Fruit fly (Drosophila melanogaster): Measurements from ENCODE around the gene dyw.
A peak's percentile ranks its signal among the peaks of the same experiment; 100 is the strongest.

The dyw gene

DNA sequence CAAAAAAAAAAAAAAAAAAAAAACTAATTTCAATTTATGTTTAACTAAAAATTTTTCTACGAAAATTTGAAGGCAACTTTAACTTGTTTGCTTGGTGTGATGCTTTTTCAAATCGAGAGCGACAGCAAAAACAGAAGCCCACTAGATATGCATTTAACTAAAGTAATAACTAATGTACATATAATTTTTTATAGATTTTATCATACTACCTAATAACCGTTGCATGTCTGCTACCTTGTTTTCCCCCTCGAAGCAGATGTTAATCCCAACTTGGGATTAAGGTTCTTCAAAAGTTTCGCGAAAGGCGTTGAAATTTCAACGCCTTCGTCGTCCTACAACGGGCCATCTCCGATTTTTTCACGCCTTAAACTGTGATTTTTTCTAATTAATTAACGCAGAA, 10.9 kb downstream of the dyw start, which contains the start of gene CG2652:
Gene CG2652 (minus strand): TSS at position 101 of the 400 bp plus-strand sequence.
- TF ChIP-seq CG6276 (GFP tag; optimal IDR thresholded peaks at IDR 0.05) (no peak), Eip78C (GFP tag) (no peak), cyc (GFP tag; optimal IDR thresholded peaks at IDR 0.05) (no peak), Hr38 (GFP tag; optimal IDR thresholded peaks at IDR 0.05) (no peak), Hr39 (GFP tag; optimal IDR thresholded peaks at IDR 0.05) (no peak), lz (GFP tag; optimal IDR thresholded peaks at IDR 0.05) (no peak), CG7368 (GFP tag; optimal IDR thresholded peaks at IDR 0.05) (no peak)

dm6 chrX:2681601-2682000, 12.1 kb downstream of the dyw start, which contains the start of gene HLH3B:
TSS of gene HLH3B (minus strand) at chrX:2681723.
- TF ChIP-seq fd59A (GFP tag; optimal IDR thresholded peaks at IDR 0.05) (no peak), Eip75B (GFP tag; optimal IDR thresholded peaks at IDR 0.05) (no peak), ss (GFP tag; optimal IDR thresholded peaks at IDR 0.05) (no peak), CG8119 (GFP tag; IDR thresholded peaks at IDR 0.05) (no peak), CG8632 (GFP tag; optimal IDR thresholded peaks at IDR 0.05) (no peak), Hr38 (GFP tag; optimal IDR thresholded peaks at IDR 0.05) (no peak), Ets21C (GFP tag; optimal IDR thresholded peaks at IDR 0.05) (no peak), OdsH (GFP tag; optimal IDR thresholded peaks at IDR 0.05) (no peak), Eip78C (GFP tag) (no peak), fd85E (GFP tag; optimal IDR thresholded peaks at IDR 0.05) (no peak), fkh (GFP tag; optimal IDR thresholded peaks at IDR 0.05) (no peak), CG15336 (GFP tag; IDR thresholded peaks at IDR 0.05) (no peak), CG7368 (GFP tag; optimal IDR thresholded peaks at IDR 0.05) (no peak), dsx (GFP tag; optimal IDR thresholded peaks at IDR 0.05; ENCODE audit: poor library complexity, severe bottlenecking) (no peak), achi (GFP tag; optimal IDR thresholded peaks at IDR 0.05) (no peak), pdm3 (GFP tag; optimal IDR thresholded peaks at IDR 0.05) (no peak), salr (GFP tag; optimal IDR thresholded peaks at IDR 0.05) (no peak), CG11294 (GFP tag; IDR thresholded peaks at IDR 0.05) (no peak)

- TF ChIP-seq CG4318 (GFP tag; optimal IDR thresholded peaks at IDR 0.05) (no peak), CG10631 (GFP tag; optimal IDR thresholded peaks at IDR 0.05) (no peak), CG11294 (GFP tag; IDR thresholded peaks at IDR 0.05) (no peak), CG6792 (GFP tag; optimal IDR thresholded peaks at IDR 0.05) (no peak), Hr4 (GFP tag; optimal IDR thresholded peaks at IDR 0.05) (no peak), Ets21C (GFP tag; optimal IDR thresholded peaks at IDR 0.05) (no peak), Sox102F (GFP tag; optimal IDR thresholded peaks at IDR 0.05) (no peak), CG3919 (GFP tag; optimal IDR thresholded peaks at IDR 0.05) (no peak), CG31627 (GFP tag; optimal IDR thresholded peaks at IDR 0.05) (no peak), CG10669 (GFP tag; optimal IDR thresholded peaks at IDR 0.05) (no peak), Eip78C (GFP tag) (peak; percentile 57), ss (GFP tag; optimal IDR thresholded peaks at IDR 0.05) (peak in 1 of 2 experiments; percentile 8), CG8119 (GFP tag; IDR thresholded peaks at IDR 0.05) (no peak), CG8319 (GFP tag; optimal IDR thresholded peaks at IDR 0.05) (no peak)
These were observed 16.6 kb downstream of the dyw start for dm6 chrX:2677024-2677589.

dm6 chrX:2663416-2663815, 30.3 kb downstream of the dyw start:
- no peak for TF ChIP-seq CG8319 (GFP tag; optimal IDR thresholded peaks at IDR 0.05)
- no peak for TF ChIP-seq CG8632 (GFP tag; optimal IDR thresholded peaks at IDR 0.05)
- TF ChIP-seq esn (GFP tag; optimal IDR thresholded peaks at IDR 0.05), result no peak
- peak; percentile 55 for TF ChIP-seq fkh (GFP tag; optimal IDR thresholded peaks at IDR 0.05)
- TF ChIP-seq fd59A (GFP tag; optimal IDR thresholded peaks at IDR 0.05), result no peak
- no peak for TF ChIP-seq OdsH (GFP tag; optimal IDR thresholded peaks at IDR 0.05)

dm6 chrX:2662540-2663133, 31.0 kb downstream of the dyw start:
- TF ChIP-seq esn (GFP tag; optimal IDR thresholded peaks at IDR 0.05), result no peak
- TF ChIP-seq CG11762 (GFP tag; optimal IDR thresholded peaks at IDR 0.05; ENCODE audit: insufficient read depth), result no peak
- peak; percentile 96 for TF ChIP-seq svp (GFP tag)
- no peak for TF ChIP-seq CG10669 (GFP tag; optimal IDR thresholded peaks at IDR 0.05)

Data from whole organism, prepupa.